Worm (Caenorhabditis elegans) whole organism, late embryonic: Measurements from ENCODE around the gene T28C12.6.

Experiments used
- C38D4.7 ChIP-seq: fragments of 200-800 bp; sonication (Bioruptor generic); optimal IDR thresholded peaks from 2 replicates; lab custom pipeline; 2018; ENCODE audit warnings: mild to moderate bottlenecking, missing genetic modification characterization, moderate library complexity, missing compliant biosample characterization
- K02D7.2 ChIP-seq: sonication (generic microtip); optimal IDR thresholded peaks from 2 replicates; lab custom pipeline; 2017; ENCODE audit warnings: mild to moderate bottlenecking, missing genetic modification characterization, missing compliant biosample characterization
- T23F11.4 ChIP-seq: fragments of 200-800 bp; sonication (Bioruptor generic); optimal IDR thresholded peaks from 2 replicates; lab custom pipeline; 2018; ENCODE audit warnings: mild to moderate bottlenecking, missing genetic modification characterization, missing compliant biosample characterization
- Y22D7AL.16 ChIP-seq: sonication (generic microtip); optimal IDR thresholded peaks from 2 replicates; lab custom pipeline; 2016; ENCODE audit warnings: missing genetic modification characterization, missing compliant biosample characterization
- ama-1 ChIP-seq: fragments of 150-350 bp; optimal IDR thresholded peaks from 2 replicates; lab custom pipeline; 2014
- ceh-18 ChIP-seq: sonication (generic microtip); optimal IDR thresholded peaks from 2 replicates; lab custom pipeline; 2016; ENCODE audit warnings: missing genetic modification characterization, missing compliant biosample characterization
- ceh-19 ChIP-seq: fragments of 200-800 bp; sonication (Bioruptor generic); optimal IDR thresholded peaks from 2 replicates; lab custom pipeline; 2018; ENCODE audit warnings: mild to moderate bottlenecking, missing genetic modification characterization, missing compliant biosample characterization
- ceh-2 ChIP-seq: sonication (generic microtip); optimal IDR thresholded peaks from 2 replicates; lab custom pipeline; 2016; ENCODE audit warnings: missing genotype, missing genetic modification characterization, missing compliant biosample characterization
- ceh-22 ChIP-seq: sonication (generic microtip); optimal IDR thresholded peaks from 2 replicates; lab custom pipeline; 2017; ENCODE audit warnings: missing biosample characterization, missing genetic modification characterization
- ceh-24 ChIP-seq: sonication (generic microtip); optimal IDR thresholded peaks from 2 replicates; lab custom pipeline; 2016; ENCODE audit warnings: mild to moderate bottlenecking, missing genetic modification characterization, missing compliant biosample characterization
- ceh-30 ChIP-seq: fragments of 150-350 bp; optimal IDR thresholded peaks from 2 replicates; lab custom pipeline; 2014; ENCODE audit warnings: missing biosample characterization, missing genetic modification characterization
- ceh-31 ChIP-seq: sonication (generic microtip); optimal IDR thresholded peaks from 2 replicates; lab custom pipeline; 2016; ENCODE audit warnings: missing genetic modification characterization, missing compliant biosample characterization
- ceh-45 ChIP-seq: fragments of 200-800 bp; sonication (Bioruptor generic); IDR thresholded peaks from 2 replicates; pipeline ENCODE4 v1.3.6; 2022; ENCODE audit warnings: missing genetic modification reagents, missing genetic modification characterization, missing compliant biosample characterization
- ceh-48 ChIP-seq: sonication (generic microtip); optimal IDR thresholded peaks from 2 replicates; lab custom pipeline; 2016; ENCODE audit warnings: missing genetic modification characterization, inconsistent platforms, missing compliant biosample characterization
- ceh-6 ChIP-seq: fragments of 200-800 bp; sonication (Bioruptor generic); optimal IDR thresholded peaks from 2 replicates; lab custom pipeline; 2018; ENCODE audit warnings: mild to moderate bottlenecking, missing genetic modification characterization, missing compliant biosample characterization
- ceh-9 ChIP-seq: sonication (generic microtip); optimal IDR thresholded peaks from 2 replicates; lab custom pipeline; 2016; ENCODE audit warnings: mild to moderate bottlenecking, missing genetic modification characterization, inconsistent platforms, missing compliant biosample characterization
- dve-1 ChIP-seq: sonication (generic microtip); optimal IDR thresholded peaks from 2 replicates; lab custom pipeline; 2017; ENCODE audit warnings: antibody characterized with exemption, mild to moderate bottlenecking, missing genetic modification characterization, missing compliant biosample characterization
- elt-2 ChIP-seq: sonication (generic microtip); optimal IDR thresholded peaks from 2 replicates; lab custom pipeline; 2016; ENCODE audit warnings: missing genetic modification reagents, missing genetic modification characterization, missing compliant biosample characterization
- fax-1 ChIP-seq: sonication (generic microtip); optimal IDR thresholded peaks from 2 replicates; lab custom pipeline; 2016; ENCODE audit warnings: missing genotype, missing genetic modification characterization, missing compliant biosample characterization
- fkh-10 ChIP-seq: fragments of 150-350 bp; optimal IDR thresholded peaks from 2 replicates; lab custom pipeline; 2014; ENCODE audit warnings: missing biosample characterization, missing genetic modification reagents, missing genetic modification characterization
- hlh-13 ChIP-seq: fragments of 200-800 bp; sonication (Bioruptor generic); optimal IDR thresholded peaks from 2 replicates; lab custom pipeline; 2018; ENCODE audit warnings: mild to moderate bottlenecking, missing genetic modification characterization, missing compliant biosample characterization
- hlh-15 ChIP-seq: sonication (generic microtip); optimal IDR thresholded peaks from 2 replicates; lab custom pipeline; 2016; ENCODE audit warnings: missing genetic modification characterization, missing compliant biosample characterization
- hlh-30 ChIP-seq: sonication (generic microtip); optimal IDR thresholded peaks from 2 replicates; lab custom pipeline; 2017; ENCODE audit warnings: antibody characterized with exemption, missing genetic modification characterization, missing compliant biosample characterization; ENCODE audit not compliant: insufficient read depth
- lim-6 ChIP-seq: sonication (generic microtip); optimal IDR thresholded peaks from 2 replicates; lab custom pipeline; 2016; ENCODE audit warnings: missing genetic modification characterization, missing compliant biosample characterization
- lin-11 ChIP-seq: fragments of 200-800 bp; sonication (Bioruptor generic); optimal IDR thresholded peaks from 2 replicates; lab custom pipeline; 2018; ENCODE audit warnings: mild to moderate bottlenecking, missing genetic modification characterization, missing compliant biosample characterization
- nfya-1 ChIP-seq: sonication (generic microtip); optimal IDR thresholded peaks from 2 replicates; lab custom pipeline; 2017; ENCODE audit warnings: missing genetic modification characterization, mild to moderate bottlenecking, missing compliant biosample characterization, antibody characterized with exemption, moderate library complexity
- nhr-11 ChIP-seq: fragments of 150-350 bp; optimal IDR thresholded peaks from 2 replicates; lab custom pipeline; 2014; ENCODE audit warnings: missing biosample characterization, missing genetic modification characterization
- pag-3 ChIP-seq: sonication (generic microtip); optimal IDR thresholded peaks from 2 replicates; lab custom pipeline; 2016; ENCODE audit warnings: missing compliant biosample characterization, missing genetic modification characterization, borderline replicate concordance
- pax-1 ChIP-seq: fragments of 150-350 bp; optimal IDR thresholded peaks from 2 replicates; lab custom pipeline; 2014; ENCODE audit warnings: missing biosample characterization, missing genetic modification characterization
- pqm-1 ChIP-seq: sonication (generic microtip); optimal IDR thresholded peaks from 2 replicates; lab custom pipeline; 2016; ENCODE audit warnings: missing genetic modification characterization, missing compliant biosample characterization
- rnt-1 ChIP-seq: sonication (generic microtip); optimal IDR thresholded peaks from 2 replicates; lab custom pipeline; 2016; ENCODE audit warnings: missing genetic modification characterization, missing compliant biosample characterization
- sdc-2 ChIP-seq: sonication (generic microtip); optimal IDR thresholded peaks from 2 replicates; lab custom pipeline; 2016; ENCODE audit warnings: missing genotype, missing genetic modification characterization, missing compliant biosample characterization
- unc-3 ChIP-seq, 2 experiments: fragments of 200-800 bp in 1 of 2; sonication (Bioruptor generic) in 1 of 2; sonication (generic microtip) in 1 of 2; conservative IDR thresholded peaks in 1 of 2; optimal IDR thresholded peaks in 1 of 2; 2 replicates each; pipeline versions ENCODE4 v1.3.6 to Lab custom; 2016 to 2022; ENCODE audit warnings: missing compliant biosample characterization in 2 of 2, missing genetic modification characterization in 2 of 2, missing genetic modification reagents in 1 of 2
- unc-55 ChIP-seq: sonication (generic microtip); optimal IDR thresholded peaks from 2 replicates; lab custom pipeline; 2017; ENCODE audit warnings: missing biosample characterization, missing genetic modification reagents, missing genetic modification characterization
- zip-5 ChIP-seq: sonication (generic microtip); optimal IDR thresholded peaks from 2 replicates; lab custom pipeline; 2016; ENCODE audit warnings: missing genetic modification characterization, missing compliant biosample characterization

Gene T28C12.6

DNA sequence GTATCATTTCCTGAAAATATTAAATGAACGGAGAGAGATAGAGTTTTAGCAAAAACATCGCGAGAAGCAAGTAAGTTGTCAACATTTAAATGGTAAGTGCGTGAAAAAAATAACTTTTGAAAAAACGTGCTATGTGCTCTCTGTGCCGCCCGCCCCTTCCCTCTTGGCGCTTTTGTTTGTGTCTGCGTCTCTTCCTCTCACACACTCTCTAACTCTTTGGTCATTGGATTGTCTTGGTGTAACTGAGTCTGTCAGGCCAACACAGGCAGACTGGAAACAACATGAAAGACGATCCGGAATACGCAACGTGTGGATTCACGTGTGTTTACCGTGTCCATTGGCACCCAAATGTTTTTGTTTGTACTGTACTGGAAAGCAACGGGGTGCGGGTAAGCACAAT lies at the start of gene T28C12.6:
Gene T28C12.6 (minus strand): TSS at position 12 of the 400 bp plus-strand sequence.
- TF ChIP-seq ceh-2 (no peak), unc-55 (GFP tag; lab: Kevin White, UChicago) (no peak), fkh-10 (no peak), ceh-30 (tag; lab: Kevin White, UChicago) (no peak), hlh-15 (tag; lab: Kevin White, UChicago) (no peak), lin-11 (tag; lab: Kevin White, UChicago) (no peak), ceh-45 (no peak), ceh-18 (tag; lab: Kevin White, UChicago) (no peak), ceh-31 (tag; lab: Kevin White, UChicago) (no peak), hlh-30 (tag; lab: Kevin White, UChicago) (no peak), ceh-6 (GFP tag; lab: Kevin White, UChicago) (no peak), ceh-22 (tag; lab: Kevin White, UChicago) (no peak), T23F11.4 (GFP tag; lab: Kevin White, UChicago) (no peak), hlh-13 (GFP tag; lab: Kevin White, UChicago) (no peak), dve-1 (tag; lab: Kevin White, UChicago) (no peak), nfya-1 (no peak), C38D4.7 (GFP tag; lab: Kevin White, UChicago) (no peak), rnt-1 (tag; lab: Kevin White, UChicago) (no peak)
- TF ChIP-seq, all 69 proteins: peak for 0

DNA sequence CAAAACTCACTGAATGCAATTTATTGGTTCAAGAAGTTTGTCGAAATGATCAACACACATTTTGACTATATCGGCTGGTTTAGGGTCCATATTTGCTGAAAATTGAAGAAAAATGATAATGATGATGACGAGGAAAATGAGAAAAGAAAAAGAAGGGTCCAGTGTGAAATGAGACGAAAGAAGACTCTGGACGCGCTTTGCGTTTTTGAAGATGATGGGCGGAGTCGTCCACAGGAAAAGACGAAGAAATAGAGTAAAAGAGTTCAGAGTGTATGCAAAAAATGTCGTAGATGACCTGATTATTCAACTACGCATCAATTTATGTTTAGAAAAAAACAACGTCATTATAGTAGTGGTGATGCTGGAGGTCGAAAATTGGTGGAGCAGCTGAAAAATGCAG lies 38.9 kb upstream of the T28C12.6 start, which contains the start of gene F13H6.5:
Gene F13H6.5 (minus strand): TSS at position 101 of the 400 bp plus-strand sequence.
- no peak for TF ChIP-seq elt-2 (tag; lab: Kevin White, UChicago)
- no peak for TF ChIP-seq ceh-19

DNA sequence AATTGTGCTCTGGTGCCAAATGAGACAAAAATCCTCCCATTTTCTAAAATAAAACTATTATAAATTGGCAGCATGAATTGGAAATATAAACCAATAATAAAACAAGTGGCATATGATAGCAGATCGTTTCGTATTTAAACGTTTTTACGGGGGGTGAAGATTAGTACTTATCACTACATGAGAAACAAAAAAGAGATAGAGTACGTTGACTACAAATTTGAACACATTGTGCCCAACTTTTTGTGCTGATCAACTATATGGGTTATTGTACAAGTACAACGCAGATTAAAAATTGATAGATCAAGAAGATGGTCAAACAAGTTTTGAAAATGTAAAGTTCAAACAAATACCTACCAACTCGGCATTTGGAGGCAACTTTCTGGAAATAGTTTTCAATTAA lies 32.6 kb upstream of the T28C12.6 start:
- TF ChIP-seq sdc-2 (tag; lab: Kevin White, UChicago) (no peak), ceh-9 (tag; lab: Kevin White, UChicago) (no peak), zip-5 (no peak), pqm-1 (no peak), Y22D7AL.16 (no peak), hlh-30 (tag; lab: Kevin White, UChicago) (no peak), pax-1 (tag; lab: Kevin White, UChicago) (no peak), T23F11.4 (GFP tag; lab: Kevin White, UChicago) (no peak), ama-1 (lab: Kevin White, UChicago) (no peak), lin-11 (tag; lab: Kevin White, UChicago) (no peak), pag-3 (tag; lab: Kevin White, UChicago) (no peak), ceh-24 (tag; lab: Kevin White, UChicago) (no peak), K02D7.2 (tag; lab: Kevin White, UChicago) (no peak), fax-1 (tag; lab: Kevin White, UChicago) (no peak), ceh-48 (tag; lab: Kevin White, UChicago) (no peak), ceh-6 (GFP tag; lab: Kevin White, UChicago) (no peak), unc-3 (GFP tag; conservative IDR thresholded peaks at IDR 0.05; lab: Robert Waterston, UW) (no peak), unc-3 (tag; optimal IDR thresholded peaks at IDR 0.05; lab: Kevin White, UChicago) (no peak)

DNA sequence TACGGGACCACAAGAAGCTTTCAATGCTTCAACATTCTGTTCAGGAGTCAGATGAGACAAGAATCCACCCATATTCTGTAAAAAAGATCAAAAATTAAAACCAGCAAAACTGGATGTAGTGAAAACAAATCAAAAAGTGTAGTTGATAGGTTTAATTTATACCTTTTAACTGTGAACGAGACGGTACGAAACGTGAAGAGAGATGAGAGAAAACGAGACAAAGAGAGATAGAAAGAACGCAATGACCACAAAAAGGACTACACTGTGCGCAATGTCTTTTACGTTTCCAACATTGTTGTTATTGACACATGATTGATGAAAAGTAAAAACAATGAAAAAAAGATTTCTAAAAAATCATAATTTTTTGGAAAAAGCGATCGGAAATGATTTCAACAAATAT lies 29.7 kb upstream of the T28C12.6 start, which contains the start of gene cest-33:
Gene cest-33 (minus strand): TSS at position 75 of the 400 bp plus-strand sequence.
- TF ChIP-seq Y22D7AL.16 (no peak), ceh-9 (tag; lab: Kevin White, UChicago) (no peak), lim-6 (tag; lab: Kevin White, UChicago) (no peak), fax-1 (tag; lab: Kevin White, UChicago) (no peak)

DNA sequence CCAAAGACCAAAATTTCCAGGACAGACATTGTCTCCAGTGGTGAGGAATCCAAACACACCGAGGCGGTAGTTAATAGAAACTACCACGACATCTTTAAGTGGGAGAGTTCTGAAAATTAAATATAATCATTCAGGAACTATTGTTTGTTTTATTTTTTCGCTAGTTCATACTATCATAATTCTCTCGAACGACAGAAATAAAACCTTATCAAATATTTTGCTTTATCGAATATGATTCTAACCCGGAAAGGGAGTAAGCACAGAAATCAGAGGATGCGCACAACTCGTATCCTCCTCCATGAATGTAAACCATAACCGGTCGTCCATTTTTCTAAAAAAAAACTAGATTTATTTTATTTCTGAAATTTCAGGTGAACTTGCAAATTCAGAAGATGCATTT lies 28.9 kb upstream of the T28C12.6 start:
- no peak for TF ChIP-seq unc-55 (GFP tag; lab: Kevin White, UChicago)
- TF ChIP-seq nhr-11, result no peak
- TF ChIP-seq hlh-30 (tag; lab: Kevin White, UChicago), result no peak
- TF ChIP-seq, all 69 proteins: peak for 0
